Fruit fly (Drosophila melanogaster) whole organism, embryonic: ENCODE measurements around the gene CG31952.
A peak's percentile ranks its signal among the peaks of the same experiment; 100 is the strongest.
"Not testable (repeated sequence)": the region's sequence is repeated elsewhere in the genome, so short reads cannot be mapped to it uniquely, and the experiment has no call there.

Source experiments
- ATbp ChIP-seq: fragments of 200-800 bp; sonication (Bioruptor generic); optimal IDR thresholded peaks from 2 replicates; lab custom pipeline; 2017; ENCODE audit warnings: missing biosample characterization, mild to moderate bottlenecking, missing genetic modification characterization, missing genetic modification reagents
- Adf1 ChIP-seq: fragments of 200-800 bp; sonication (Bioruptor generic); IDR thresholded peaks from 2 replicates; pipeline ENCODE4 v1.3.6; 2022; ENCODE audit warnings: missing biosample characterization, missing genetic modification characterization
- Asciz ChIP-seq: fragments of 200-800 bp; sonication (Bioruptor generic); optimal IDR thresholded peaks from 2 replicates; lab custom pipeline; 2017; ENCODE audit warnings: missing biosample characterization, mild to moderate bottlenecking, missing genetic modification characterization, missing genetic modification reagents
- Blimp-1 ChIP-seq: fragments of 200-800 bp; sonication (Bioruptor generic); optimal IDR thresholded peaks from 3 replicates; lab custom pipeline; 2018; ENCODE audit warnings: missing biosample characterization, missing genetic modification characterization, mild to moderate bottlenecking, moderate library complexity, missing genetic modification reagents
- CG11456 ChIP-seq: fragments of 200-800 bp; sonication (Bioruptor generic); IDR thresholded peaks from 3 replicates; pipeline ENCODE4 v1.3.6; 2022; ENCODE audit warnings: missing biosample characterization, missing genetic modification characterization
- CG13424 ChIP-seq: fragments of 200-800 bp; sonication (Bioruptor generic); optimal IDR thresholded peaks from 2 replicates; lab custom pipeline; 2019; ENCODE audit warnings: missing biosample characterization, mild to moderate bottlenecking, missing genetic modification characterization, moderate library complexity
- CG15011 ChIP-seq: fragments of 200-800 bp; sonication (Bioruptor generic); optimal IDR thresholded peaks from 3 replicates; lab custom pipeline; 2018; ENCODE audit warnings: missing biosample characterization, mild to moderate bottlenecking, missing genetic modification characterization
- CG15269 ChIP-seq: fragments of 200-800 bp; sonication (Bioruptor generic); optimal IDR thresholded peaks from 2 replicates; lab custom pipeline; 2018; ENCODE audit warnings: missing biosample characterization, mild to moderate bottlenecking, missing genetic modification characterization, moderate library complexity
- CG15514 ChIP-seq: fragments of 200-800 bp; sonication (Bioruptor generic); optimal IDR thresholded peaks from 3 replicates; lab custom pipeline; 2017; ENCODE audit warnings: missing biosample characterization, missing genetic modification characterization, mild to moderate bottlenecking, moderate library complexity, missing genetic modification reagents
- CG15601 ChIP-seq: fragments of 200-800 bp; sonication (Bioruptor generic); optimal IDR thresholded peaks from 3 replicates; lab custom pipeline; 2019; ENCODE audit warnings: missing biosample characterization, mild to moderate bottlenecking, missing genetic modification characterization, moderate library complexity
- CG17568 ChIP-seq: fragments of 200-800 bp; sonication (Bioruptor generic); optimal IDR thresholded peaks from 2 replicates; lab custom pipeline; 2018; ENCODE audit warnings: missing biosample characterization, mild to moderate bottlenecking, missing genetic modification characterization, moderate library complexity
- CG18599 ChIP-seq: fragments of 200-800 bp; sonication (Bioruptor generic); optimal IDR thresholded peaks from 3 replicates; lab custom pipeline; 2017; ENCODE audit warnings: missing biosample characterization, missing genetic modification characterization, mild to moderate bottlenecking, moderate library complexity, missing genetic modification reagents
- CG18764 ChIP-seq: fragments of 200-800 bp; sonication (Bioruptor generic); optimal IDR thresholded peaks from 3 replicates; lab custom pipeline; 2016; ENCODE audit warnings: missing biosample characterization, missing genetic modification characterization
- CG2202 ChIP-seq: fragments of 200-800 bp; sonication (Bioruptor generic); optimal IDR thresholded peaks from 2 replicates; lab custom pipeline; 2018; ENCODE audit warnings: missing biosample characterization, mild to moderate bottlenecking, missing genetic modification characterization
- CG2678 ChIP-seq: fragments of 200-800 bp; sonication (Bioruptor generic); optimal IDR thresholded peaks from 3 replicates; lab custom pipeline; 2019; ENCODE audit warnings: missing biosample characterization, mild to moderate bottlenecking, missing genetic modification characterization, moderate library complexity
- CG31365 ChIP-seq: fragments of 200-800 bp; sonication (Bioruptor generic); optimal IDR thresholded peaks from 2 replicates; lab custom pipeline; 2018; ENCODE audit warnings: missing biosample characterization, mild to moderate bottlenecking, missing genetic modification characterization
- CG3281 ChIP-seq: fragments of 200-800 bp; sonication (Bioruptor generic); optimal IDR thresholded peaks from 3 replicates; lab custom pipeline; 2017; ENCODE audit warnings: missing biosample characterization, mild to moderate bottlenecking, missing genetic modification characterization
- CG3407 ChIP-seq: fragments of 200-800 bp; sonication (Bioruptor generic); optimal IDR thresholded peaks from 2 replicates; lab custom pipeline; 2018; ENCODE audit warnings: missing biosample characterization, mild to moderate bottlenecking, missing genetic modification characterization
- CG34224 ChIP-seq: fragments of 200-800 bp; sonication (Bioruptor generic); IDR thresholded peaks from 3 replicates; pipeline ENCODE4 v1.3.6; 2022; ENCODE audit warnings: missing biosample characterization, missing genetic modification characterization; ENCODE audit not compliant: partially characterized antibody
- CG5180 ChIP-seq: fragments of 200-800 bp; sonication (Bioruptor generic); optimal IDR thresholded peaks from 3 replicates; lab custom pipeline; 2017; ENCODE audit warnings: missing biosample characterization, missing genetic modification characterization, mild to moderate bottlenecking, moderate library complexity, missing genetic modification reagents
- CG6813 ChIP-seq: fragments of 200-800 bp; sonication (Bioruptor generic); optimal IDR thresholded peaks from 2 replicates; lab custom pipeline; 2017; ENCODE audit warnings: missing biosample characterization, missing genetic modification characterization, mild to moderate bottlenecking, moderate library complexity, missing genetic modification reagents
- CG7839 ChIP-seq: fragments of 200-800 bp; sonication (Bioruptor generic); optimal IDR thresholded peaks from 3 replicates; lab custom pipeline; 2018; ENCODE audit warnings: missing biosample characterization, mild to moderate bottlenecking, missing genetic modification characterization, moderate library complexity
- CG8359 ChIP-seq: fragments of 200-800 bp; sonication (Bioruptor generic); optimal IDR thresholded peaks from 2 replicates; lab custom pipeline; 2017; ENCODE audit warnings: missing biosample characterization, mild to moderate bottlenecking, missing genetic modification characterization, borderline replicate concordance
- Dfd ChIP-seq, 2 experiments: fragments of >200 bp; optimal IDR thresholded peaks; 2 replicates each; lab custom pipeline; 2017; ENCODE audit warnings: missing biosample characterization in 2 of 2, missing genetic modification characterization in 2 of 2
- Fer1 ChIP-seq: fragments of 200-800 bp; sonication (Bioruptor generic); optimal IDR thresholded peaks from 2 replicates; lab custom pipeline; 2017; ENCODE audit warnings: missing biosample characterization, mild to moderate bottlenecking, missing genetic modification characterization
- GATAe ChIP-seq: fragments of 200-800 bp; sonication (Bioruptor generic); conservative IDR thresholded peaks from 2 replicates; pipeline ENCODE4 v1.3.6; 2022; ENCODE audit warnings: missing biosample characterization, missing genetic modification characterization
- HHEX ChIP-seq: fragments of 200-800 bp; sonication (Bioruptor generic); optimal IDR thresholded peaks from 3 replicates; lab custom pipeline; 2017; ENCODE audit warnings: missing biosample characterization, mild to moderate bottlenecking, missing genetic modification characterization, missing genetic modification reagents
- Hmr ChIP-seq: fragments of 200-800 bp; sonication (Bioruptor generic); optimal IDR thresholded peaks from 3 replicates; lab custom pipeline; 2017; ENCODE audit warnings: mild to moderate bottlenecking, missing biosample characterization, missing genetic modification reagents, missing genetic modification characterization
- Meics ChIP-seq: fragments of 200-800 bp; sonication (Bioruptor generic); optimal IDR thresholded peaks from 2 replicates; lab custom pipeline; 2017; ENCODE audit warnings: missing biosample characterization, mild to moderate bottlenecking, missing genetic modification characterization
- Nf-YB ChIP-seq: fragments of 200-800 bp; sonication (Bioruptor generic); optimal IDR thresholded peaks from 3 replicates; lab custom pipeline; 2019; ENCODE audit warnings: missing biosample characterization, mild to moderate bottlenecking, missing genetic modification characterization, moderate library complexity
- Opbp ChIP-seq: fragments of 200-800 bp; sonication (Bioruptor generic); IDR thresholded peaks from 3 replicates; pipeline ENCODE4 v1.3.6; 2022; ENCODE audit warnings: missing biosample characterization, missing genetic modification characterization; ENCODE audit not compliant: partially characterized antibody
- PHDP ChIP-seq: fragments of 200-800 bp; sonication (Bioruptor generic); optimal IDR thresholded peaks from 3 replicates; lab custom pipeline; 2018; ENCODE audit warnings: missing biosample characterization, mild to moderate bottlenecking, missing genetic modification characterization, moderate library complexity
- Six4 ChIP-seq: fragments of 200-800 bp; sonication (Bioruptor generic); optimal IDR thresholded peaks from 2 replicates; lab custom pipeline; 2016; ENCODE audit warnings: missing biosample characterization, missing genetic modification characterization
- Sox102F ChIP-seq: fragments of 200-800 bp; sonication (Bioruptor generic); optimal IDR thresholded peaks from 2 replicates; lab custom pipeline; 2018; ENCODE audit warnings: missing biosample characterization, mild to moderate bottlenecking, missing genetic modification characterization, moderate library complexity
- eve ChIP-seq, 2 experiments: fragments of >200 bp; optimal IDR thresholded peaks; 2 replicates each; lab custom pipeline; 2017; ENCODE audit warnings: missing biosample characterization in 2 of 2, missing genetic modification characterization in 2 of 2
- fd3F ChIP-seq: fragments of 200-800 bp; sonication (Bioruptor generic); optimal IDR thresholded peaks from 2 replicates; lab custom pipeline; 2018; ENCODE audit warnings: missing biosample characterization, mild to moderate bottlenecking, missing genetic modification characterization, moderate library complexity
- gem ChIP-seq: fragments of 200-800 bp; sonication (Bioruptor generic); optimal IDR thresholded peaks from 2 replicates; lab custom pipeline; 2019; ENCODE audit warnings: missing biosample characterization, mild to moderate bottlenecking, missing genetic modification characterization, moderate library complexity
- insv ChIP-seq, 2 experiments: fragments of 200-800 bp; sonication (Bioruptor generic); optimal IDR thresholded peaks; 3 replicates each; lab custom pipeline; 2016 to 2018; ENCODE audit warnings: missing biosample characterization in 2 of 2, missing genetic modification characterization in 2 of 2
- ken ChIP-seq: fragments of 200-800 bp; sonication (Bioruptor generic); IDR thresholded peaks from 3 replicates; pipeline ENCODE4 v1.3.6; 2022; ENCODE audit warnings: missing biosample characterization, missing genetic modification characterization
- lab ChIP-seq: fragments of 200-800 bp; sonication (Bioruptor generic); optimal IDR thresholded peaks from 3 replicates; lab custom pipeline; 2017; ENCODE audit warnings: missing biosample characterization, missing genetic modification characterization, mild to moderate bottlenecking, moderate library complexity, missing genetic modification reagents
- mam ChIP-seq: fragments of 200-800 bp; sonication (Bioruptor generic); optimal IDR thresholded peaks from 3 replicates; lab custom pipeline; 2016; ENCODE audit warnings: missing biosample characterization, missing genetic modification characterization
- nom ChIP-seq: fragments of 200-800 bp; sonication (Bioruptor generic); optimal IDR thresholded peaks from 2 replicates; lab custom pipeline; 2017; ENCODE audit warnings: missing biosample characterization, missing genetic modification characterization, mild to moderate bottlenecking, moderate library complexity, missing genetic modification reagents
- peb ChIP-seq: fragments of 200-800 bp; sonication (Bioruptor generic); IDR thresholded peaks from 2 replicates; pipeline ENCODE4 v1.3.6; 2022; ENCODE audit warnings: missing biosample characterization, missing genetic modification characterization
- pros ChIP-seq: fragments of 200-800 bp; sonication (Bioruptor generic); optimal IDR thresholded peaks from 3 replicates; lab custom pipeline; 2019; ENCODE audit warnings: missing biosample characterization, mild to moderate bottlenecking, missing genetic modification characterization, moderate library complexity
- sc ChIP-seq, 3 experiments: fragments of >200 bp in 2 of 3; fragments of 200-800 bp in 1 of 3; sonication (Bioruptor generic) in 1 of 3; optimal IDR thresholded peaks; 2 replicates in 2 of 3; 3 replicates in 1 of 3; lab custom pipeline; 2017; ENCODE audit warnings: mild to moderate bottlenecking in 1 of 3, missing biosample characterization in 1 of 3, missing genetic modification characterization in 1 of 3, missing genetic modification reagents in 1 of 3
- sens ChIP-seq: fragments of 200-800 bp; sonication (Bioruptor generic); peaks from one replicate; lab custom pipeline; 2016; ENCODE audit warnings: missing biosample characterization, missing genetic modification characterization

Gene CG31952

DNA sequence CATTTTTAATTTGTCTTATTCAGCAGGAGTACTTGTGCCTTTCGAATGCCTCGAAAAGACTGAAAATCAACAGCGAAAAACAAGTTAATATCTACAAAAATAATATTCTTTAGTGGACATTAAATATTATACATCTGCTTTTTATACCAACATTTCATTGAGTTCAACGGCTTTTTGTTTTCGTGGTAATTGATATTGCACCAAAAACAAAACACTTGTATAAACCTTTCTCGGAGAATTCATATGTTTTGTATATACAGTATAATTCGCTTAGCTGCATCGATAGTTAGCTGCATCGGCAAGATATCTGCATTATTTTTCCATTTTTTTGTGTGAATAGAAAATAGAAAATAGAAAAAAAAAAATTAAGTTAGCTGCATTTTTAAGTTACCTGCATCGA, 28.1 kb upstream of the CG31952 start, which contains the start of gene CG42460:
Gene CG42460, minus strand, starts transcription at position 101 of the 400 bp plus-strand sequence.
- not testable (repeated sequence) for TF ChIP-seq mam (GFP tag; lab: Kevin White, UChicago); insv (GFP tag; optimal IDR thresholded peaks at IDR 0.05; lab: Kevin White, UChicago); CG15601

DNA sequence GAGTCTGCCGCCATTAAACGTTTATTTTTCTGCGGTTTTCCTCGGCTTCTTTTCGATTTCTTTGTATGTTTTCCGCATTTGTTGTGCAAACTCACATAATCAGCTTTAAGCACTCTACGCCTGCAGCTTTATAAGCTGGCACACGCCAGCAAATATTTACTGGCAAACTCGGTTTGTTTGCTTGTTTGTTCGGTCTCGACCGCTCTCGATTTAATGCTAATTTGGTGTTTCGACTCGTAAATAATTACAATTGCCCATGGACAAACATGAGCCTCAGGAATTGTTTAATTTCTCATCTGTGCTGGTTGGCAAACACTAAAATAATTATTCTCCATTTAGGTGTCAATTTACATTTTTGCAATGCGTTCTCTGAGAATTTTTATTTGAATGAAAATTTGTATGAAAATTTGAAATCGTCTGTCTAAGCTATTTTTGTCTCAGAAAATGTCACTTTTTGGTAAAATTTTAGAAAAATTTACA, 18.9 kb upstream of the CG31952 start, which contains the start of gene CG34175:
Gene CG34175, plus strand, starts transcription at position 430 of the 480 bp plus-strand sequence.
- TF ChIP-seq CG8359 (GFP tag; lab: Kevin White, UChicago) (no peak), Asciz (GFP tag; lab: Kevin White, UChicago) (peak; percentile 45), Hmr (GFP tag; lab: Kevin White, UChicago) (peak; percentile 16), nom (GFP tag; lab: Kevin White, UChicago) (no peak), CG5180 (GFP tag; lab: Kevin White, UChicago) (no peak), PHDP (peak; percentile 62), GATAe (GFP tag; lab: Robert Waterston, UW) (no peak), CG13424 (no peak), CG3281 (GFP tag; lab: Kevin White, UChicago) (peak; percentile 11), peb (GFP tag; lab: Robert Waterston, UW) (no peak), CG2202 (tag; lab: Kevin White, UChicago) (peak; percentile 14), CG15011 (GFP tag; lab: Kevin White, UChicago) (peak; percentile 9), pros (no peak), Sox102F (peak; percentile 36), Opbp (GFP tag; lab: Robert Waterston, UW) (no peak), CG18599 (GFP tag; lab: Kevin White, UChicago) (peak; percentile 27), CG15514 (GFP tag; lab: Kevin White, UChicago) (peak; percentile 2), CG17568 (GFP tag; lab: Kevin White, UChicago) (peak; percentile 22), ATbp (GFP tag; lab: Kevin White, UChicago) (peak; percentile 3), Fer1 (GFP tag; lab: Kevin White, UChicago) (peak; percentile 10), sc (optimal IDR thresholded peaks at IDR 0.05; lab: Kevin White, UChicago) (no peak), sc (GFP tag; optimal IDR thresholded peaks at IDR 0.05; lab: Kevin White, UChicago) (peak; percentile 22), CG3407 (GFP tag; lab: Kevin White, UChicago) (peak; percentile 41), lab (GFP tag; lab: Kevin White, UChicago) (peak; percentile 48), Blimp-1 (GFP tag; lab: Kevin White, UChicago) (peak; percentile 51), HHEX (peak; percentile 4), CG34224 (no peak), CG6813 (GFP tag; lab: Kevin White, UChicago) (peak; percentile 22), fd3F (GFP tag; lab: Kevin White, UChicago) (peak; percentile 25), gem (tag; lab: Kevin White, UChicago) (peak; percentile 63), CG31365 (tag; lab: Kevin White, UChicago) (peak; percentile 16), Dfd (GFP tag; optimal IDR thresholded peaks at IDR 0.05; lab: Kevin White, UChicago) (no peak), CG18764 (GFP tag; lab: Kevin White, UChicago) (peak; percentile 27), sens (peak; percentile 78), Meics (peak; percentile 12), CG7839 (tag; lab: Kevin White, UChicago) (peak; percentile 31), eve (GFP tag; optimal IDR thresholded peaks at IDR 0.05; lab: Kevin White, UChicago) (no peak), CG11456 (no peak), CG15269 (tag; lab: Kevin White, UChicago) (peak; percentile 7), Nf-YB (no peak), ken (GFP tag; lab: Robert Waterston, UW) (no peak), Six4 (GFP tag; lab: Kevin White, UChicago) (no peak), CG2678 (peak; percentile 50), Adf1 (GFP tag; lab: Robert Waterston, UW) (no peak)
